Fruit fly (Drosophila melanogaster): ENCODE results near the gene DEF8.

Gene DEF8

DNA sequence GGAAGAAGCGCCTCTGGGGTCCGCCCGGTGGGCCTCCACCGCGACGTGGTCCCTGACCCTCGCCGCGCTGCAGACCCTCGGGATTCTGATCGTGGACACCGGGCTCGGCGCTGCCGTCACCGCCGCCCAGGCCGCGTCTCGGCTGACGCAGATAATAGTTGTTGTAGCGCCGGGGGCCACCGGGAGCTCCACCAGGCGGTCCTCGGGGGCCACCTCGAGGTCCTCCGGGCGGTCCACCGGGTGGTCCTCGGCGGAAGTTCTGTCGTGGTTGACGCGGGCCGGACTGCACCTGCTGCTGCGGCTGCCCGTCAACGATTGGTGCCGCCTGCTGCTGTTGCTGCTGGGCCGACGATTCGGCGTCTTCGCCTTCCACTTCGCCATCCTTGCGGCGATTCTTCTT, 9.1 kb upstream of the DEF8 start:
- TF ChIP-seq fkh (GFP tag; optimal IDR thresholded peaks at IDR 0.05) (no peak), CG1621 (tag; optimal IDR thresholded peaks at IDR 0.05) (no peak), Sox15 (GFP tag; optimal IDR thresholded peaks at IDR 0.05) (no peak), CG34406 (GFP tag; optimal IDR thresholded peaks at IDR 0.05) (no peak), spab (GFP tag; optimal IDR thresholded peaks at IDR 0.05) (no peak), CG11902 (GFP tag; optimal IDR thresholded peaks at IDR 0.05) (no peak), eg (GFP tag; IDR thresholded peaks at IDR 0.05) (no peak), achi (GFP tag; optimal IDR thresholded peaks at IDR 0.05) (no peak), Sox102F (GFP tag; optimal IDR thresholded peaks at IDR 0.05) (no peak), svp (GFP tag) (no peak), CG6163 (GFP tag; IDR thresholded peaks at IDR 0.05) (no peak), Ets96B (tag; optimal IDR thresholded peaks at IDR 0.05) (no peak), ss (GFP tag; optimal IDR thresholded peaks at IDR 0.05) (no peak), CG10631 (GFP tag; optimal IDR thresholded peaks at IDR 0.05) (no peak), Ets21C (GFP tag; optimal IDR thresholded peaks at IDR 0.05) (no peak), Lpt (GFP tag; optimal IDR thresholded peaks at IDR 0.05) (no peak), Hr4 (GFP tag; optimal IDR thresholded peaks at IDR 0.05) (no peak)

DNA sequence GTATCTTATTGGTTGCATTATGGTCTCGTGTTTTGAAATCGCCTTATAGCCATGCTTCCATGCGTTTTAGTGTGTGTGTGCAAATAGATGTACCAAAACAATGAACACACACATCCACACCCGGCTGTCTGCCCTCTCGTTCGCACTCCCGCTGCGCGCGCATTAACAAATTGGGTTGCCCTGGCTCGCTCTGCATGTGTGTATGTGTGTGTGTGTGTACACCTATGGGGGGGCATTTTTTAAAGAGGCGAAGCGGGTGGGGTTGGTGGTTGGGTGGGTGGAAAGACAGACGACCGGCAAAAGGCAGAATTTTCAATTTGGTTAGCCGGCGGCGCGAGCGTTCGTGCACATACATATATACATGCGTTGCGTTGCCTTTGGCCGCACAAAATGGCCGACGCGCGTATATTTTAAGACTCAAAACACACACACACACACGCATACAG, 7.8 kb upstream of the DEF8 start:
- TF ChIP-seq ss (GFP tag; optimal IDR thresholded peaks at IDR 0.05) (peak; percentile 62 to 64), eg (GFP tag; IDR thresholded peaks at IDR 0.05) (no peak), Sox15 (GFP tag; optimal IDR thresholded peaks at IDR 0.05) (no peak), Gug (GFP tag; IDR thresholded peaks at IDR 0.05) (no peak), achi (GFP tag; optimal IDR thresholded peaks at IDR 0.05) (no peak), Sox102F (GFP tag; optimal IDR thresholded peaks at IDR 0.05) (no peak), CG1621 (tag; optimal IDR thresholded peaks at IDR 0.05) (peak; percentile 29), esn (GFP tag; optimal IDR thresholded peaks at IDR 0.05) (no peak), dac (GFP tag; optimal IDR thresholded peaks at IDR 0.05) (no peak), CG8119 (GFP tag; IDR thresholded peaks at IDR 0.05) (0 out of 3 replicates have a peak, but pooled peaks have one; percentile 43), acj6 (GFP tag; optimal IDR thresholded peaks at IDR 0.05) (no peak), svp (GFP tag) (peak; percentile 60), Eip75B (GFP tag; optimal IDR thresholded peaks at IDR 0.05) (no peak), CG6792 (GFP tag; optimal IDR thresholded peaks at IDR 0.05) (no peak), CG11294 (GFP tag; IDR thresholded peaks at IDR 0.05) (no peak), Hr4 (GFP tag; optimal IDR thresholded peaks at IDR 0.05) (no peak), Hr39 (GFP tag; optimal IDR thresholded peaks at IDR 0.05) (no peak), Sox14 (GFP tag; optimal IDR thresholded peaks at IDR 0.05) (peak; percentile 51), fkh (GFP tag; optimal IDR thresholded peaks at IDR 0.05) (peak; percentile 95), net (GFP tag; optimal IDR thresholded peaks at IDR 0.05) (no peak), lz (GFP tag; optimal IDR thresholded peaks at IDR 0.05) (no peak), CG32006 (GFP tag; optimal IDR thresholded peaks at IDR 0.05) (no peak), CG11762 (GFP tag; optimal IDR thresholded peaks at IDR 0.05; ENCODE audit: insufficient read depth) (no peak), CG15336 (GFP tag; IDR thresholded peaks at IDR 0.05) (peak; percentile 54; the same call in 1 of the 2 replicates), Blimp-1 (GFP tag; optimal IDR thresholded peaks at IDR 0.05) (no peak), CG7368 (GFP tag; optimal IDR thresholded peaks at IDR 0.05) (no peak), CG31627 (GFP tag; optimal IDR thresholded peaks at IDR 0.05) (no peak), CG11902 (GFP tag; optimal IDR thresholded peaks at IDR 0.05) (no peak), CG9139 (GFP tag; optimal IDR thresholded peaks at IDR 0.05) (no peak), pdm3 (GFP tag; optimal IDR thresholded peaks at IDR 0.05) (no peak), CG4318 (GFP tag; optimal IDR thresholded peaks at IDR 0.05) (no peak), OdsH (GFP tag; optimal IDR thresholded peaks at IDR 0.05) (no peak), CG8632 (GFP tag; optimal IDR thresholded peaks at IDR 0.05) (no peak), CG6808 (GFP tag; optimal IDR thresholded peaks at IDR 0.05) (peak; percentile 48), Ets21C (GFP tag; optimal IDR thresholded peaks at IDR 0.05) (no peak), Eip78C (GFP tag) (peak; percentile 45), CG16779 (tag; optimal IDR thresholded peaks at IDR 0.05) (peak; percentile 54), CG8319 (GFP tag; optimal IDR thresholded peaks at IDR 0.05) (no peak), CG6276 (GFP tag; optimal IDR thresholded peaks at IDR 0.05) (no peak), vri (GFP tag; optimal IDR thresholded peaks at IDR 0.05) (peak; percentile 3), spab (GFP tag; optimal IDR thresholded peaks at IDR 0.05) (no peak), CG10631 (GFP tag; optimal IDR thresholded peaks at IDR 0.05) (no peak), CG34406 (GFP tag; optimal IDR thresholded peaks at IDR 0.05) (peak; percentile 20), CG6163 (GFP tag; IDR thresholded peaks at IDR 0.05) (peak; percentile 53; the same call in 2 of the 3 replicates), fd59A (GFP tag; optimal IDR thresholded peaks at IDR 0.05) (no peak), dsx (GFP tag; optimal IDR thresholded peaks at IDR 0.05; ENCODE audit: poor library complexity, severe bottlenecking) (peak; percentile 37)

Measured in whole organism, prepupa.